Worm (Caenorhabditis elegans) whole organism, L3 larva: Measurements from ENCODE around the gene wht-3.

Experiments used
- R02D3.7 ChIP-seq: fragments of 150-350 bp; optimal IDR thresholded peaks from 2 replicates; lab custom pipeline; 2014; ENCODE audit warnings: missing biosample characterization, missing genetic modification characterization
- ZK546.5 ChIP-seq: sonication (generic microtip); optimal IDR thresholded peaks from 2 replicates; lab custom pipeline; 2017; ENCODE audit warnings: missing biosample characterization, missing genetic modification characterization
- aly-2 ChIP-seq: fragments of 150-350 bp; optimal IDR thresholded peaks from 2 replicates; lab custom pipeline; 2014; ENCODE audit warnings: missing biosample characterization, missing genetic modification characterization
- ama-1 ChIP-seq: fragments of 150-350 bp; optimal IDR thresholded peaks from 2 replicates; lab custom pipeline; 2018
- ceh-16 ChIP-seq: sonication (generic microtip); optimal IDR thresholded peaks from 2 replicates; lab custom pipeline; 2017; ENCODE audit warnings: missing biosample characterization, missing genetic modification characterization
- ceh-82 ChIP-seq: fragments of 150-350 bp; optimal IDR thresholded peaks from 2 replicates; lab custom pipeline; 2014; ENCODE audit warnings: missing biosample characterization, missing genetic modification characterization
- ceh-9 ChIP-seq: sonication (generic microtip); optimal IDR thresholded peaks from 2 replicates; lab custom pipeline; 2018; ENCODE audit warnings: missing biosample characterization, missing genetic modification characterization
- daf-12 ChIP-seq: fragments of 150-350 bp; optimal IDR thresholded peaks from 2 replicates; lab custom pipeline; 2014; ENCODE audit warnings: missing biosample characterization, missing genetic modification reagents, missing genetic modification characterization
- egl-5 ChIP-seq: fragments of 150-350 bp; optimal IDR thresholded peaks from 2 replicates; lab custom pipeline; 2017; ENCODE audit warnings: missing biosample characterization, missing genetic modification reagents, missing genetic modification characterization, inconsistent platforms
- elt-2 ChIP-seq: sonication (generic microtip); optimal IDR thresholded peaks from 2 replicates; lab custom pipeline; 2016; ENCODE audit warnings: missing genetic modification reagents, mild to moderate bottlenecking, missing genetic modification characterization, missing compliant biosample characterization
- elt-3 ChIP-seq, 3 experiments: fragments of 150-350 bp in 1 of 3; sonication (generic microtip) in 2 of 3; optimal IDR thresholded peaks; 2 replicates in 2 of 3; 4 replicates in 1 of 3; lab custom pipeline; 2014 to 2017; ENCODE audit warnings: missing biosample characterization in 3 of 3, missing genetic modification characterization in 3 of 3
- eor-1 ChIP-seq, 2 experiments: fragments of 150-350 bp; optimal IDR thresholded peaks; 2 replicates each; lab custom pipeline; 2014 to 2018; ENCODE audit warnings: missing biosample characterization in 2 of 2, missing genetic modification characterization in 2 of 2
- fkh-10 ChIP-seq: sonication (generic microtip); optimal IDR thresholded peaks from 2 replicates; lab custom pipeline; 2017; ENCODE audit warnings: missing biosample characterization, missing genetic modification reagents, missing genetic modification characterization
- fkh-2 ChIP-seq: fragments of 150-350 bp; optimal IDR thresholded peaks from 2 replicates; lab custom pipeline; 2014; ENCODE audit warnings: missing biosample characterization, missing genetic modification reagents, missing genetic modification characterization
- fos-1 ChIP-seq: fragments of 150-350 bp; optimal IDR thresholded peaks from 2 replicates; lab custom pipeline; 2014; ENCODE audit warnings: missing biosample characterization, missing genetic modification characterization
- hmg-11 ChIP-seq: sonication (generic microtip); optimal IDR thresholded peaks from 2 replicates; lab custom pipeline; 2016; ENCODE audit warnings: missing genetic modification characterization, missing compliant biosample characterization
- jun-1 ChIP-seq: fragments of 150-350 bp; optimal IDR thresholded peaks from 2 replicates; lab custom pipeline; 2014; ENCODE audit warnings: missing biosample characterization, missing genetic modification reagents, missing genetic modification characterization
- lin-15B ChIP-seq: fragments of 150-350 bp; optimal IDR thresholded peaks from 2 replicates; lab custom pipeline; 2014; ENCODE audit warnings: missing biosample characterization, missing genetic modification characterization
- lin-39 ChIP-seq: fragments of 150-350 bp; optimal IDR thresholded peaks from 2 replicates; lab custom pipeline; 2018; ENCODE audit warnings: missing biosample characterization, missing genetic modification reagents, missing genetic modification characterization
- lsy-12 ChIP-seq: sonication (generic microtip); optimal IDR thresholded peaks from 2 replicates; lab custom pipeline; 2016; ENCODE audit warnings: mild to moderate bottlenecking, missing genetic modification characterization, missing compliant biosample characterization
- mdl-1 ChIP-seq: fragments of 150-350 bp; optimal IDR thresholded peaks from 2 replicates; lab custom pipeline; 2014; ENCODE audit warnings: missing biosample characterization, missing genetic modification characterization
- nfya-1 ChIP-seq: sonication (generic microtip); optimal IDR thresholded peaks from 2 replicates; lab custom pipeline; 2017; ENCODE audit warnings: missing genetic modification characterization, mild to moderate bottlenecking, missing compliant biosample characterization, antibody characterized with exemption, moderate library complexity; ENCODE audit not compliant: insufficient read depth
- nhr-11 ChIP-seq: fragments of 150-350 bp; optimal IDR thresholded peaks from 2 replicates; lab custom pipeline; 2014; ENCODE audit warnings: missing biosample characterization, missing genetic modification characterization
- nhr-12 ChIP-seq: fragments of 150-350 bp; optimal IDR thresholded peaks from 2 replicates; lab custom pipeline; 2014; ENCODE audit warnings: missing biosample characterization, missing genetic modification characterization
- nhr-23 ChIP-seq: fragments of 150-350 bp; optimal IDR thresholded peaks from 2 replicates; lab custom pipeline; 2014; ENCODE audit warnings: missing biosample characterization, missing genetic modification reagents, missing genetic modification characterization
- nhr-25 ChIP-seq: sonication (generic microtip); optimal IDR thresholded peaks from 2 replicates; lab custom pipeline; 2017; ENCODE audit warnings: missing biosample characterization, missing genetic modification characterization
- nhr-28 ChIP-seq: fragments of 150-350 bp; optimal IDR thresholded peaks from 2 replicates; lab custom pipeline; 2014; ENCODE audit warnings: missing biosample characterization, missing genetic modification characterization
- nhr-43 ChIP-seq: sonication (generic microtip); optimal IDR thresholded peaks from 2 replicates; lab custom pipeline; 2016; ENCODE audit warnings: mild to moderate bottlenecking, missing genetic modification characterization, missing compliant biosample characterization; ENCODE audit not compliant: poor library complexity, severe bottlenecking
- nhr-67 ChIP-seq: fragments of 150-350 bp; optimal IDR thresholded peaks from 2 replicates; lab custom pipeline; 2014; ENCODE audit warnings: missing biosample characterization, missing genetic modification characterization
- nhr-76 ChIP-seq: fragments of 150-350 bp; sonication (generic microtip); optimal IDR thresholded peaks from 5 replicates; lab custom pipeline; 2014; ENCODE audit warnings: missing biosample characterization, missing genetic modification characterization
- pha-4 ChIP-seq: fragments of 150-350 bp; optimal IDR thresholded peaks from 2 replicates; lab custom pipeline; 2014; ENCODE audit warnings: missing biosample characterization, missing genetic modification reagents, missing genetic modification characterization
- pqm-1 ChIP-seq: fragments of 150-350 bp; optimal IDR thresholded peaks from 2 replicates; lab custom pipeline; 2017; ENCODE audit warnings: missing biosample characterization, missing genetic modification characterization, inconsistent platforms
- skn-1 ChIP-seq: fragments of 150-350 bp; optimal IDR thresholded peaks from 2 replicates; lab custom pipeline; 2014; ENCODE audit warnings: missing biosample characterization, missing genetic modification characterization
- snpc-4 ChIP-seq: fragments of 150-350 bp; optimal IDR thresholded peaks from 2 replicates; lab custom pipeline; 2014; ENCODE audit warnings: missing biosample characterization, missing genetic modification characterization
- tbx-2 ChIP-seq: sonication (generic microtip); optimal IDR thresholded peaks from 2 replicates; lab custom pipeline; 2016; ENCODE audit warnings: mild to moderate bottlenecking, missing genetic modification characterization, missing compliant biosample characterization
- unc-39 ChIP-seq: sonication (generic microtip); optimal IDR thresholded peaks from 4 replicates; lab custom pipeline; 2017; ENCODE audit warnings: missing biosample characterization, missing genetic modification characterization
- ztf-4 ChIP-seq: fragments of 150-350 bp; optimal IDR thresholded peaks from 2 replicates; lab custom pipeline; 2014; ENCODE audit warnings: missing biosample characterization, missing genetic modification characterization

Gene wht-3

DNA sequence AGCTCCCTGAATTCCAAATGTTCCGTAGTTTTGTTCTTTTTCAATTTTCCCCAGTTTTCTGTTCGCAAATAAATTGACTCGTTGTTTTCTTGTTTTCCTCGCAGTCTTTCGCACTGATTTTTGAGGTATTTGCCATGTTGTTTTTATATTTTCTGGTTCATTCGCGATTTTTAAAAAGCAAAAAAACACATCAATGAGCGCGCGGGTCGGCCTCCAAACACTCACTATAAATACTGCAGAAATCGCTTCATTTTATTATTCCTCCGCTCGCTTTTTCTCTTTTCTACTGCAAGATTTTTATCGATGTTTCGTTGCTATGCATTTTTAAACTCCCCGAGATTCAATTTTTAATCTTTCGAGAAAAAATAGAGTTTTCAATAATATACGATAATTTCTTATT, 1.4 kb upstream of the wht-3 start:
- TF ChIP-seq ama-1 (lab: Kevin White, UChicago) (peak; percentile 68), aly-2 (no peak)

- TF ChIP-seq hmg-11 (tag; lab: Kevin White, UChicago) = no peak
- no peak for TF ChIP-seq nhr-25 (tag; lab: Kevin White, UChicago)
- TF ChIP-seq nhr-12 (tag; lab: Kevin White, UChicago) = no peak
- no peak for TF ChIP-seq ceh-9
- TF ChIP-seq skn-1 (tag; lab: Kevin White, UChicago) = no peak
- no peak for TF ChIP-seq nhr-67 (tag; lab: Kevin White, UChicago)
- TF ChIP-seq mdl-1 (tag; lab: Kevin White, UChicago) = no peak
- no peak for TF ChIP-seq ceh-16
- TF ChIP-seq tbx-2 (tag; lab: Kevin White, UChicago) = no peak
- TF ChIP-seq elt-2 (tag; lab: Kevin White, UChicago) = no peak
- no peak for TF ChIP-seq egl-5
- TF ChIP-seq pqm-1 (tag; lab: Kevin White, UChicago) = no peak
- no peak for TF ChIP-seq ZK546.5 (tag; lab: Kevin White, UChicago)
- no peak for TF ChIP-seq fos-1 (tag; lab: Kevin White, UChicago)
- TF ChIP-seq, all 47 proteins: peak for 0
These were observed 911 bp upstream of the wht-3 start for ce11 chrIII:4152309-4152708.

DNA sequence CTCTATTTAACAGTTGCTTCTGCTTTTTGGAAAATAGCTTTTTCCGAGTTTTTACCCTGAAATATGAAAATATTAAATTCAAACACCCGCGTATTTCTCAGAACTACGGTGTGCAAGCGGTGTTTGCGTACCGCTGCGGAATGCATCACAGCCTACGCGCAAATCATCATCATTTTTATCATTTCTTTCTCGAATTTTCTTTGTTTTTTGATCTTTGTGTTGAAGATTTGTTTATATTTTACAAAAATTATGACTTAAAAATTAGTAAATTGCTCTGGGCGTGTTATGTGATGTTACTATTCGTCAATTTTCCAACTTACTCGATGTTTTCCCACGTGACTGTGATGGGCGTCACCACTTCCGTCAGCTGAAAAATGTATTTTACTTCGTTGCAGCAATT, 479 bp downstream of the wht-3 start:
- TF ChIP-seq nhr-67 (tag; lab: Kevin White, UChicago) (no peak), R02D3.7 (peak; percentile 35), nhr-43 (tag; lab: Kevin White, UChicago) (peak; percentile 29), daf-12 (no peak), lin-39 (tag; lab: Kevin White, UChicago) (peak; percentile 63), nhr-25 (tag; lab: Kevin White, UChicago) (peak; percentile 63), lin-15B (tag; lab: Kevin White, UChicago) (peak; percentile 64), ama-1 (lab: Kevin White, UChicago) (no peak), eor-1 (tag; optimal IDR thresholded peaks at IDR 0.05; lab: Kevin White, UChicago) (no peak), nhr-23 (peak; percentile 64), ceh-82 (no peak), nfya-1 (tag; lab: Kevin White, UChicago) (peak; percentile 93), snpc-4 (tag; lab: Kevin White, UChicago) (peak; percentile 66), unc-39 (no peak), skn-1 (tag; lab: Kevin White, UChicago) (peak; percentile 88), nhr-76 (tag; lab: Kevin White, UChicago) (no peak), hmg-11 (tag; lab: Kevin White, UChicago) (peak; percentile 28), ztf-4 (tag; lab: Kevin White, UChicago) (no peak), jun-1 (tag; lab: Kevin White, UChicago) (peak; percentile 27), elt-2 (tag; lab: Kevin White, UChicago) (peak; percentile 62), pha-4 (tag; lab: Kevin White, UChicago) (peak; percentile 84), lsy-12 (tag; lab: Kevin White, UChicago) (peak; percentile 56), nhr-28 (tag; lab: Kevin White, UChicago) (no peak), pqm-1 (tag; lab: Kevin White, UChicago) (peak; percentile 43)
- TF ChIP-seq, all 47 proteins: peak for 15

DNA sequence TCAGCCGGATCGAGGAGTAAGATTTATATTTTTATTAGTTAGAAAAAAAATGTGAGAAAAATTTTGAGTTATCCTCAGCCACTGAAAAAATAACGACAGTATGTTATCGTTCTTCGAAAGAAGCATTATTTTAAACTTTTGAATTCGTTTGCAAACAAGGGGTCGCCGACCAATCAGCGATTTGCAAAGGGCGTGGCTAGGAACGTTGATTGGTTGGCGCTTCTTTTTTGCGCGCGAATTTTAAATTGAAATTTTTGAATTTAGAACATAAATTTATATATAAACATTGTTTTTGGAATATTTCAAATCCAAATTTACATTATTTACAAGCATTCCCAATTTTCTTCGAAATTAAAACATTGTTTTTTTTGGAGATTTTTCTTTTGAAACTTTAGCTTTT, 8.2 kb downstream of the wht-3 start:
- TF ChIP-seq nfya-1 (tag; lab: Kevin White, UChicago) (peak; percentile 85), pha-4 (tag; lab: Kevin White, UChicago) (no peak), jun-1 (tag; lab: Kevin White, UChicago) (no peak), ceh-9 (no peak), lin-39 (tag; lab: Kevin White, UChicago) (no peak)

DNA sequence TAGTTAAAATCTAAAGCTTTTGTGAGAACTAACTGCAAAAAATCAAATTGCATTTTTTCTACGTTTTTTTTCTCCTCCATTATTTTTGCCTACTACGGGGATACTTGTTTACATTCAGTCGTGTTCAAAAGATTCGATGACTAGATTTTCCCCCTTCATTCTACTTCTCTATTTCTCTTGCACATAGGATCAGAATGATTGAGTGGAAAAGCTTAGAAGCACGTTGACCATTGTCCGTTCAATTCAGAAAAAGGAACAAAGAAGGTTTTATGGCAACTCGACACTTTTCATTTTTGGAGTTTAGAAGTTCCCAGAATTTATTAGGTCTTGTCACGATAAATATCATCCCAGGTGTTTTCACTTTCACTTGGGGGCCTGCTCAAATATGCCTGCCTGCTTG, 14.2 kb downstream of the wht-3 start:
- TF ChIP-seq nhr-11 (no peak), lin-39 (tag; lab: Kevin White, UChicago) (peak; percentile 46), elt-3 (tag; optimal IDR thresholded peaks at IDR 0.05; lab: Kevin White, UChicago) (no peak), fkh-2 (tag; lab: Kevin White, UChicago) (no peak), fkh-10 (GFP tag; lab: Kevin White, UChicago) (no peak)
- TF ChIP-seq, all 47 proteins: peak for 1
